Worm (Caenorhabditis elegans): Measurements from ENCODE around the gene F43C9.1.

DNA sequence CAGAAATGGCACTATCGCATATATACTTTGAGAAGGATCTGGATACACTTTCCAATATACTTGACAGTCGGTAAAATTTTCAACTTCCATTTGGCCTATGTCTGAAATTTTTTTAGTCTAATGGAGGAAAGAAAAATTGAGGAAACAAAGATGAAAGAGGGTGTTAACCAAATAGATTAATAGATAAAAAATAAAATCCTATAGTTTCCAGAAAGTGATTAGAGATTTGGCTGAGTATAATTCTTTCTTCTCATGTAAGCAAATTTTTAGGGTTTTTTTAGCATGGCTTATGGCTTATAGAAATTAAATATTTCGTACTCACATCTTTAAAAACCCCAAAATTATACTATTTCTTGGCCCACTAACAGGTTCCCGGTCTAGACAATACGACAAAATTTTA is 23.2 kb upstream of the F43C9.1 start, which contains the start of gene npr-1:
- TF ChIP-seq zag-1 (tag; optimal IDR thresholded peaks at IDR 0.05) (no peak), lin-15B (tag; optimal IDR thresholded peaks at IDR 0.05) (no peak), blmp-1 (tag; optimal IDR thresholded peaks at IDR 0.05) (no peak), unc-30 (tag; optimal IDR thresholded peaks at IDR 0.05) (no peak), nhr-11 (tag; optimal IDR thresholded peaks at IDR 0.05) (no peak), unc-62 (GFP tag; optimal IDR thresholded peaks at IDR 0.05) (no peak), unc-130 (tag; optimal IDR thresholded peaks at IDR 0.05) (no peak), efl-1 (optimal IDR thresholded peaks at IDR 0.05) (no peak), efl-1 (GFP tag; optimal IDR thresholded peaks at IDR 0.05 in 1 of 2) (no peak), snpc-4 (tag; optimal IDR thresholded peaks at IDR 0.05) (no peak), egl-13 (tag; optimal IDR thresholded peaks at IDR 0.05) (no peak), ceh-90 (tag; optimal IDR thresholded peaks at IDR 0.05) (no peak), zip-4 (GFP tag; optimal IDR thresholded peaks at IDR 0.05) (no peak)

Data from whole organism, L1 larva.